Worm (Caenorhabditis elegans) whole organism, L1 larva: Measurements from ENCODE around the gene knl-3.

Experiments used
- C16A3.4 ChIP-seq: fragments of 150-350 bp; optimal IDR thresholded peaks from 2 replicates; lab custom pipeline; 2014; ENCODE audit warnings: missing biosample characterization, missing genetic modification characterization
- C34B4.2 ChIP-seq: sonication (generic microtip); optimal IDR thresholded peaks from 2 replicates; lab custom pipeline; 2017; ENCODE audit warnings: mild to moderate bottlenecking, missing genetic modification characterization, missing compliant biosample characterization
- aly-2 ChIP-seq: fragments of 150-350 bp; optimal IDR thresholded peaks from 2 replicates; lab custom pipeline; 2014; ENCODE audit warnings: missing biosample characterization, missing genetic modification characterization
- dsc-1 ChIP-seq: sonication (generic microtip); optimal IDR thresholded peaks from 2 replicates; lab custom pipeline; 2016; ENCODE audit warnings: mild to moderate bottlenecking, missing genetic modification characterization, missing compliant biosample characterization
- egl-27 ChIP-seq, 2 experiments: fragments of 150-350 bp in 1 of 2; sonication (generic microtip); optimal IDR thresholded peaks; 3 replicates each; lab custom pipeline; 2017 to 2018; ENCODE audit warnings: missing biosample characterization in 2 of 2, missing genetic modification characterization in 2 of 2, missing genetic modification reagents in 2 of 2
- elt-3 ChIP-seq, 6 experiments: fragments of 150-350 bp in 1 of 6; sonication (generic microtip); optimal IDR thresholded peaks; 2 replicates each; lab custom pipeline; 2017 to 2018; ENCODE audit warnings: missing biosample characterization in 6 of 6, missing genetic modification characterization in 6 of 6, inconsistent platforms in 1 of 6
- fkh-4 ChIP-seq: sonication (generic microtip); optimal IDR thresholded peaks from 2 replicates; lab custom pipeline; 2016; ENCODE audit warnings: missing compliant biosample characterization, missing genetic modification characterization, borderline replicate concordance
- fos-1 ChIP-seq: fragments of 150-350 bp; optimal IDR thresholded peaks from 2 replicates; lab custom pipeline; 2014; ENCODE audit warnings: missing biosample characterization, missing genetic modification characterization
- irx-1 ChIP-seq: sonication (generic microtip); optimal IDR thresholded peaks from 2 replicates; lab custom pipeline; 2016; ENCODE audit warnings: missing genetic modification characterization, missing compliant biosample characterization
- lin-15B ChIP-seq: fragments of 150-350 bp; sonication (generic microtip); optimal IDR thresholded peaks from 3 replicates; lab custom pipeline; 2014; ENCODE audit warnings: missing biosample characterization, missing genetic modification characterization
- nhr-19 ChIP-seq: fragments of 200-800 bp; sonication (Bioruptor generic); conservative IDR thresholded peaks from 2 replicates; pipeline ENCODE4 v1.3.6; 2022; ENCODE audit warnings: missing genetic modification characterization, missing compliant biosample characterization
- unc-62 ChIP-seq: fragments of 150-350 bp; optimal IDR thresholded peaks from 2 replicates; lab custom pipeline; 2014; ENCODE audit warnings: missing biosample characterization, missing genetic modification reagents, missing genetic modification characterization
- ztf-11 ChIP-seq, 2 experiments: sonication (generic microtip); optimal IDR thresholded peaks; 2 replicates each; lab custom pipeline; 2016 to 2017; ENCODE audit warnings: missing genetic modification characterization in 2 of 2, missing biosample characterization in 1 of 2, missing compliant biosample characterization in 1 of 2

DNA sequence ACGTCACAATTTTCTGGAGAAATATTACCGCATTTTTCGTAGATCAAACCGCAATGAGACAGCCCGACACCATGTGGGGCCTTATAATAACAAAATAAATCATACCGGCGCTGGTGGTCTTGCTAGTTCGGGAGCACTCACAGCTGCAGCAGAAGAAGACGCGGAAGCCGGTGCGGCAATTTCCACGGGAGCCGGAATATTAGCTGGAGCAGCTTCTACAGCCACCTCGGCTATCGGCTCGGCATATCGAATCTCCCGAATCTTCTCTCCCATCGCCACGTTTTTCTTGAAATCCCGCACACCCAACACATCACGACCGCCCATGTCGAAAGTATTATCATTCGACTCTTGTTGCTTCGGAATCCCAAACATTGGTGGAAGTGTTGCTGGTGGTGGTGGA, 44.5 kb upstream of the knl-3 start:
- TF ChIP-seq elt-3 (tag; optimal IDR thresholded peaks at IDR 0.05; lab: Kevin White, UChicago), result no peak
- TF ChIP-seq C16A3.4 (tag; lab: Kevin White, UChicago), result no peak
- TF ChIP-seq ztf-11 (tag; optimal IDR thresholded peaks at IDR 0.05; lab: Kevin White, UChicago), result no peak
- no peak for TF ChIP-seq lin-15B (tag; lab: Kevin White, UChicago)
- TF ChIP-seq C34B4.2 (tag; lab: Kevin White, UChicago), result no peak
- TF ChIP-seq fos-1 (tag; lab: Kevin White, UChicago), result no peak
- TF ChIP-seq dsc-1 (tag; lab: Kevin White, UChicago), result no peak
- TF ChIP-seq egl-27 (tag; optimal IDR thresholded peaks at IDR 0.05; lab: Kevin White, UChicago), result no peak
- TF ChIP-seq fkh-4 (tag; lab: Kevin White, UChicago), result no peak
- TF ChIP-seq aly-2, result no peak
- no peak for TF ChIP-seq irx-1
- TF ChIP-seq unc-62 (GFP tag; lab: Kevin White, UChicago), result no peak
- no peak for TF ChIP-seq nhr-19
